Worm (Caenorhabditis elegans) whole organism, midembryonic: Measurements from ENCODE around the gene F56D6.21.

Experiments
- T22C8.4 ChIP-seq: fragments of 200-800 bp; sonication (Bioruptor generic); IDR thresholded peaks from 2 replicates; pipeline ENCODE4 v1.3.6; 2022; ENCODE audit warnings: missing genetic modification characterization, missing compliant biosample characterization
- cog-1 ChIP-seq: sonication (generic microtip); optimal IDR thresholded peaks from 2 replicates; lab custom pipeline; 2016; ENCODE audit warnings: missing genetic modification characterization, missing compliant biosample characterization
- flt-1 ChIP-seq: fragments of 200-800 bp; sonication (Bioruptor generic); IDR thresholded peaks from 2 replicates; pipeline ENCODE4 v1.3.6; 2022; ENCODE audit warnings: missing genetic modification characterization, missing compliant biosample characterization
- klf-2 ChIP-seq: fragments of 200-800 bp; sonication (Bioruptor generic); conservative IDR thresholded peaks from 2 replicates; pipeline ENCODE4 v1.3.6; 2022; ENCODE audit warnings: missing genetic modification reagents, missing genetic modification characterization, missing compliant biosample characterization
- med-1 ChIP-seq: sonication (generic microtip); optimal IDR thresholded peaks from 2 replicates; lab custom pipeline; 2017; ENCODE audit warnings: missing genetic modification characterization, mild to moderate bottlenecking, missing compliant biosample characterization, antibody characterized with exemption, missing genetic modification reagents; ENCODE audit not compliant: insufficient read depth
- ref-1 ChIP-seq: fragments of 200-800 bp; sonication (Bioruptor generic); conservative IDR thresholded peaks from 2 replicates; pipeline ENCODE4 v1.3.6; 2022; ENCODE audit warnings: missing genetic modification reagents, missing genetic modification characterization, missing compliant biosample characterization
- tab-1 ChIP-seq: fragments of 200-800 bp; sonication (Bioruptor generic); IDR thresholded peaks from 2 replicates; pipeline ENCODE4 v1.3.6; 2022; ENCODE audit warnings: missing genetic modification characterization, missing compliant biosample characterization
- ztf-23 ChIP-seq: fragments of 200-800 bp; sonication (Bioruptor generic); IDR thresholded peaks from 2 replicates; pipeline ENCODE4 v1.3.6; 2022; ENCODE audit warnings: missing genetic modification reagents, missing genetic modification characterization, missing compliant biosample characterization
- ztf-29 ChIP-seq: fragments of 200-800 bp; sonication (Bioruptor generic); IDR thresholded peaks from 2 replicates; pipeline ENCODE4 v1.3.6; 2022; ENCODE audit warnings: missing genetic modification reagents, missing genetic modification characterization, missing compliant biosample characterization

F56D6.21 gene

DNA sequence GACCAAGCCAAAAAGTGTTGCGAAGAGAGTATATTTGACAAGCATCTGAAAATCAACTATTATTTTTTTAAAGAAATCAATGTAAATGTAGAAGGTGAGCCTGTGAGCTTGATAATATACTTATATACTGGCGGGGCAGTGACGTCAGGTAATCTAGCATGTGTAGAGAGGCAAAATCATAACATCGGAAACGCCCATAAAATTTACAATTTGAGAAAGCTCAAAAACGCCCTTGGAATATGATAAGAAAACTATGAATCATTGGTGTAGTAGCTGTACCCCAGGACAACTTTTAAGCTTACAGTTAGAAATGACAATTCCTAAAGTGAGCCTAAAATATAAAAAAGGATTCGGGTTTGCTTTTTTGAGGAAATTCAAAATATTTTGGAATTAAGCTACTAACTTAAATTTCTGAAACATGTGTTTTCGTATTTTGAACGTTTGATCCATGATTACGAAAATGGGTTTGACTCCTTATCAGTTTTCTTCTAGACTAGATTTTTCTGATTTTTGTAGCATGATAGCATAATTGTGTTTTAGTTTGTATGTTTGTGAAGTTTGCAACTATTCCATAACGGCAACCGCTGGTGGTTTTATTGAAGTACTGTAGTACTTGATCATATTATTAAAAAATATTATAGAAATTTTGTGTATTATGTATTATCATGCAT, 37.1 kb downstream of the F56D6.21 start, which contains the start of gene clec-174:
clec-174 (minus strand) TSS at position 51 of the 671 bp plus-strand sequence.
- no peak for TF ChIP-seq med-1 (GFP tag; lab: Kevin White, UChicago)
- no peak for TF ChIP-seq ref-1 (GFP tag; lab: Robert Waterston, UW)
- TF ChIP-seq ztf-29 (GFP tag; lab: Robert Waterston, UW): no peak
- TF ChIP-seq tab-1: no peak
- no peak for TF ChIP-seq klf-2
- TF ChIP-seq cog-1 (tag; lab: Kevin White, UChicago): no peak
- TF ChIP-seq ztf-23 (GFP tag; lab: Robert Waterston, UW): no peak
- no peak for TF ChIP-seq T22C8.4 (GFP tag; lab: Robert Waterston, UW)
- no peak for TF ChIP-seq flt-1

DNA sequence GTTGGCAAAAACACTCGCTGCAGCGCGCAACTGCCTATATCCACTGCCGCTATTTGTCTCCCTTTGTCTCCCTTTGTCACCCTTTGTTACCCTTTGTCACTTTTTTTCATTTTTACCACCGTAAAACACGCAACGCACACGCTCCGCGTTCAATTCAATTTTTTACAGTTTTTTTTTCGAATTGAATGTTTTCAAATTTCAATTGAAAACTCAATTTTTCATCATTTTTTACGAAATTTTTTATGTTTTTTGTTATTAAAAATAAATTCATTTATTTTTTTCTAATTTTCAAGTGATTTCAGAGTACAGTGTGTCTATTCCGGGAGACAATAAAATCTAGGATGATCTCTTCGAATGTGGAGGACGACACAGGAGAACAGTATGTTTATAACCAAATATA, 38.3 kb downstream of the F56D6.21 start, which contains the start of gene Y46C8AL.11:
Y46C8AL.11 (plus strand) TSS at position 301 of the 400 bp plus-strand sequence.
- TF ChIP-seq T22C8.4 (GFP tag; lab: Robert Waterston, UW): no peak
- no peak for TF ChIP-seq med-1 (GFP tag; lab: Kevin White, UChicago)
- TF ChIP-seq ref-1 (GFP tag; lab: Robert Waterston, UW): no peak
- no peak for TF ChIP-seq ztf-23 (GFP tag; lab: Robert Waterston, UW)
- no peak for TF ChIP-seq klf-2
- TF ChIP-seq cog-1 (tag; lab: Kevin White, UChicago): no peak
- TF ChIP-seq flt-1: no peak
- TF ChIP-seq ztf-29 (GFP tag; lab: Robert Waterston, UW): no peak
- TF ChIP-seq tab-1: no peak

DNA sequence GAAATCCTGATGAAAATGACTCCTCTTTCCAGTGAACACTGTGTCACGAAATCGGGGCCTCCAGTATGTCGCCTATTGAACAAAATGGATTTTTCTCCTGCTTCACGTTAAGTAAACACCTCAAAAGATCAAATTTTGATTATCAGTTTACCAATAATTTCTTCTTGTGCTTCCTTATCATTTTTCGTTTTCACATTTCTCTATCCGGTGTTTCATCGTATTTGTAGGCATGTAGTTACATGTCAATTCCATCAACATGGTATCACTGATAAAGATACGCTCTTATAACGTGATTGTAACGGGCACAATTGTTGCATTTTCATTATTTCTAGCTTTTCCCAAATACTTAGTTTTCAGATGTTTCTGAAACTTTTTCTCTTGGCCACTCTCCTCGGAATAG, 39.7 kb downstream of the F56D6.21 start, which contains the start of gene clec-72:
clec-72 (plus strand) TSS at position 358 of the 400 bp plus-strand sequence.
- TF ChIP-seq T22C8.4 (GFP tag; lab: Robert Waterston, UW): no peak
- no peak for TF ChIP-seq klf-2
- no peak for TF ChIP-seq ztf-29 (GFP tag; lab: Robert Waterston, UW)
- no peak for TF ChIP-seq ztf-23 (GFP tag; lab: Robert Waterston, UW)
- TF ChIP-seq tab-1: no peak
- no peak for TF ChIP-seq flt-1
- TF ChIP-seq med-1 (GFP tag; lab: Kevin White, UChicago): no peak
- no peak for TF ChIP-seq ref-1 (GFP tag; lab: Robert Waterston, UW)
- TF ChIP-seq cog-1 (tag; lab: Kevin White, UChicago): no peak
